Fruit fly (Drosophila melanogaster): ENCODE results near the gene CG15317.

Gene CG15317

dm6 chrX:9554346-9554808 is 2.0 kb downstream of the CG15317 start, which contains the start of gene RpS28b (continued):
- TF ChIP-seq CG18619 (GFP tag; optimal IDR thresholded peaks at IDR 0.05) (peak; percentile 94), sima (GFP tag; optimal IDR thresholded peaks at IDR 0.05) (peak; percentile 70), CG4424 (GFP tag; optimal IDR thresholded peaks at IDR 0.05) (peak; percentile 83), CG8281 (tag; optimal IDR thresholded peaks at IDR 0.05) (peak; percentile 62), CG2129 (GFP tag; IDR thresholded peaks at IDR 0.05; ENCODE audit: partially characterized antibody) (peak; percentile 39; the same call in 1 of the 2 replicates), jing (GFP tag; optimal IDR thresholded peaks at IDR 0.05) (peak; percentile 66), CG10147 (GFP tag; optimal IDR thresholded peaks at IDR 0.05) (peak; percentile 68), ash1 (GFP tag; optimal IDR thresholded peaks at IDR 0.05) (peak; percentile 93), HmgZ (tag; optimal IDR thresholded peaks at IDR 0.05) (peak; percentile 63), bcd (GFP tag; optimal IDR thresholded peaks at IDR 0.05) (peak; percentile 95), CG12744 (GFP tag; optimal IDR thresholded peaks at IDR 0.05) (peak; percentile 69), abd-A (tag; optimal IDR thresholded peaks at IDR 0.05) (no peak), CG33557 (GFP tag; optimal IDR thresholded peaks at IDR 0.05) (peak; percentile 80), Tbp (GFP tag; optimal IDR thresholded peaks at IDR 0.05) (no peak), Dbx (GFP tag; IDR thresholded peaks at IDR 0.05) (peak; percentile 94), CG7556 (GFP tag; optimal IDR thresholded peaks at IDR 0.05) (peak; percentile 40), CG14965 (GFP tag; optimal IDR thresholded peaks at IDR 0.05; ENCODE audit: borderline replicate concordance) (peak; percentile 73), Hr3 (GFP tag; optimal IDR thresholded peaks at IDR 0.05) (peak; percentile 51), fd96Cb (tag; optimal IDR thresholded peaks at IDR 0.05) (peak; percentile 66), dm (GFP tag; optimal IDR thresholded peaks at IDR 0.05) (peak; percentile 92), crp (GFP tag; optimal IDR thresholded peaks at IDR 0.05) (peak in 1 of 2 experiments; percentile 56), NfI (GFP tag; optimal IDR thresholded peaks at IDR 0.05) (peak; percentile 96), D (optimal IDR thresholded peaks at IDR 0.05) (no peak), D (GFP tag; optimal IDR thresholded peaks at IDR 0.05) (peak; percentile 81), tx (GFP tag; optimal IDR thresholded peaks at IDR 0.05) (peak; percentile 63), CG8359 (GFP tag; optimal IDR thresholded peaks at IDR 0.05; ENCODE audit: borderline replicate concordance) (peak; percentile 81), lab (GFP tag; optimal IDR thresholded peaks at IDR 0.05) (peak; percentile 97), ro (GFP tag; IDR thresholded peaks at IDR 0.05) (peak; percentile 81), tgo (GFP tag; IDR thresholded peaks at IDR 0.05) (peak; percentile 80), pb (GFP tag; optimal IDR thresholded peaks at IDR 0.05) (peak; percentile 92), hkb (optimal IDR thresholded peaks at IDR 0.05) (no peak), hkb (GFP tag; IDR thresholded peaks at IDR 0.05) (peak; percentile 81), nom (GFP tag; optimal IDR thresholded peaks at IDR 0.05) (peak; percentile 95), Hr39 (optimal IDR thresholded peaks at IDR 0.05) (no peak), az2 (GFP tag; optimal IDR thresholded peaks at IDR 0.05) (peak; percentile 24), CG18599 (GFP tag; optimal IDR thresholded peaks at IDR 0.05) (peak; percentile 87), CG12236 (GFP tag; optimal IDR thresholded peaks at IDR 0.05) (peak; percentile 75), CG6791 (GFP tag; IDR thresholded peaks at IDR 0.05; ENCODE audit: partially characterized antibody) (peak; percentile 89), hbn (GFP tag; IDR thresholded peaks at IDR 0.05; ENCODE audit: partially characterized antibody) (peak; percentile 53; the same call in 1 of the 2 replicates), tio (GFP tag; optimal IDR thresholded peaks at IDR 0.05) (peak; percentile 73), Adf1 (GFP tag; IDR thresholded peaks at IDR 0.05) (peak; percentile 55), ewg (GFP tag; optimal IDR thresholded peaks at IDR 0.05) (peak; percentile 83), trem (tag; optimal IDR thresholded peaks at IDR 0.05) (peak; percentile 44), Ptx1 (GFP tag; IDR thresholded peaks at IDR 0.05) (peak; percentile 86), Ets65A (GFP tag) (peak; percentile 99), salm (tag; optimal IDR thresholded peaks at IDR 0.05) (peak; percentile 72), CG14667 (GFP tag; IDR thresholded peaks at IDR 0.05) (peak; percentile 85), pho (GFP tag; optimal IDR thresholded peaks at IDR 0.05) (peak; percentile 88), Ets97D (GFP tag; optimal IDR thresholded peaks at IDR 0.05) (peak; percentile 99), zf30C (GFP tag; optimal IDR thresholded peaks at IDR 0.05) (peak; percentile 61), CG17568 (GFP tag; optimal IDR thresholded peaks at IDR 0.05) (no peak)

Data from whole organism, embryonic.